Worm (Caenorhabditis elegans): Measurements from ENCODE around the gene F47B10.3.

ce11 chrX:10933308-10934014, 41.5 kb downstream of the F47B10.3 start:
- TF ChIP-seq fkh-10 (GFP tag; optimal IDR thresholded peaks at IDR 0.05) (no peak), R02D3.7 (tag; optimal IDR thresholded peaks at IDR 0.05) (no peak), ceh-82 (tag; optimal IDR thresholded peaks at IDR 0.05) (no peak), zag-1 (tag; optimal IDR thresholded peaks at IDR 0.05) (no peak), elt-1 (tag; optimal IDR thresholded peaks at IDR 0.05) (no peak)

Data from whole organism, L3 larva.